Worm (Caenorhabditis elegans) whole organism, L2 larva: ENCODE measurements around the gene clec-62.

Source experiments
- F13H6.1 ChIP-seq: sonication (generic microtip); optimal IDR thresholded peaks from 2 replicates; lab custom pipeline; 2016; ENCODE audit warnings: missing genetic modification characterization, missing compliant biosample characterization
- Y55F3AM.14 ChIP-seq: fragments of 200-800 bp; sonication (Bioruptor generic); optimal IDR thresholded peaks from 2 replicates; lab custom pipeline; 2018; ENCODE audit warnings: mild to moderate bottlenecking, missing genetic modification characterization, missing compliant biosample characterization
- ZK546.5 ChIP-seq: sonication (generic microtip); optimal IDR thresholded peaks from 2 replicates; lab custom pipeline; 2017; ENCODE audit warnings: missing biosample characterization, missing genetic modification characterization
- alr-1 ChIP-seq: fragments of 150-350 bp; optimal IDR thresholded peaks from 2 replicates; lab custom pipeline; 2014; ENCODE audit warnings: missing biosample characterization, missing genetic modification characterization
- blmp-1 ChIP-seq: sonication (generic microtip); optimal IDR thresholded peaks from 2 replicates; lab custom pipeline; 2017; ENCODE audit warnings: missing genetic modification characterization, mild to moderate bottlenecking, missing compliant biosample characterization, antibody characterized with exemption, moderate library complexity; ENCODE audit not compliant: insufficient read depth
- ceh-16 ChIP-seq: fragments of 150-350 bp; optimal IDR thresholded peaks from 2 replicates; lab custom pipeline; 2014; ENCODE audit warnings: missing biosample characterization, missing genetic modification characterization
- ceh-82 ChIP-seq: fragments of 150-350 bp; optimal IDR thresholded peaks from 2 replicates; lab custom pipeline; 2014; ENCODE audit warnings: missing biosample characterization, missing genetic modification characterization
- crh-2 ChIP-seq: sonication (generic microtip); optimal IDR thresholded peaks from 2 replicates; lab custom pipeline; 2017; ENCODE audit warnings: missing biosample characterization, missing genetic modification characterization
- dmd-4 ChIP-seq: sonication (generic microtip); optimal IDR thresholded peaks from 2 replicates; lab custom pipeline; 2017; ENCODE audit warnings: missing biosample characterization, missing genetic modification characterization
- elt-1 ChIP-seq: fragments of 150-350 bp; optimal IDR thresholded peaks from 2 replicates; lab custom pipeline; 2014; ENCODE audit warnings: missing biosample characterization, missing genetic modification characterization
- elt-3 ChIP-seq: sonication (generic microtip); optimal IDR thresholded peaks from 2 replicates; lab custom pipeline; 2017; ENCODE audit warnings: missing biosample characterization, missing genetic modification characterization
- fos-1 ChIP-seq: fragments of 150-350 bp; optimal IDR thresholded peaks from 2 replicates; lab custom pipeline; 2014; ENCODE audit warnings: missing biosample characterization, missing genetic modification characterization
- gmeb-1 ChIP-seq: fragments of 150-350 bp; optimal IDR thresholded peaks from 2 replicates; lab custom pipeline; 2014; ENCODE audit warnings: missing biosample characterization, missing genetic modification characterization
- lsy-2 ChIP-seq, 2 experiments: fragments of 150-350 bp in 1 of 2; sonication (generic microtip) in 1 of 2; optimal IDR thresholded peaks; 2 replicates each; lab custom pipeline; 2014 to 2017; ENCODE audit warnings: missing biosample characterization in 2 of 2, missing genetic modification characterization in 2 of 2
- mab-5 ChIP-seq: fragments of 150-350 bp; optimal IDR thresholded peaks from 2 replicates; lab custom pipeline; 2014; ENCODE audit warnings: missing biosample characterization, missing genetic modification characterization
- mbf-1 ChIP-seq: sonication (generic microtip); optimal IDR thresholded peaks from 2 replicates; lab custom pipeline; 2017; ENCODE audit warnings: missing biosample characterization, missing genetic modification characterization
- nhr-10 ChIP-seq: sonication (generic microtip); optimal IDR thresholded peaks from 2 replicates; lab custom pipeline; 2017; ENCODE audit warnings: missing biosample characterization, missing genetic modification characterization
- nhr-11 ChIP-seq: fragments of 150-350 bp; optimal IDR thresholded peaks from 2 replicates; lab custom pipeline; 2014; ENCODE audit warnings: missing biosample characterization, missing genetic modification characterization
- nhr-12 ChIP-seq: fragments of 150-350 bp; optimal IDR thresholded peaks from 2 replicates; lab custom pipeline; 2014; ENCODE audit warnings: missing biosample characterization, missing genetic modification characterization
- nhr-129 ChIP-seq: fragments of 150-350 bp; optimal IDR thresholded peaks from 2 replicates; lab custom pipeline; 2014; ENCODE audit warnings: missing biosample characterization, missing genetic modification characterization
- nhr-21 ChIP-seq: fragments of 150-350 bp; optimal IDR thresholded peaks from 2 replicates; lab custom pipeline; 2014; ENCODE audit warnings: missing biosample characterization, missing genetic modification characterization
- nhr-23 ChIP-seq: fragments of 150-350 bp; optimal IDR thresholded peaks from 2 replicates; lab custom pipeline; 2014; ENCODE audit warnings: missing biosample characterization, missing genetic modification reagents, missing genetic modification characterization
- nhr-237 ChIP-seq: fragments of 150-350 bp; optimal IDR thresholded peaks from 2 replicates; lab custom pipeline; 2014; ENCODE audit warnings: missing biosample characterization, missing genetic modification characterization
- nhr-25 ChIP-seq: fragments of 150-350 bp; sonication (generic microtip); optimal IDR thresholded peaks from 3 replicates; lab custom pipeline; 2014; ENCODE audit warnings: missing biosample characterization, missing genetic modification characterization
- nhr-6 ChIP-seq: fragments of 150-350 bp; optimal IDR thresholded peaks from 2 replicates; lab custom pipeline; 2014; ENCODE audit warnings: missing biosample characterization, missing genetic modification characterization
- skn-1 ChIP-seq: sonication (generic microtip); optimal IDR thresholded peaks from 2 replicates; lab custom pipeline; 2017; ENCODE audit warnings: missing biosample characterization, missing genetic modification characterization
- sma-3 ChIP-seq: sonication (generic microtip); optimal IDR thresholded peaks from 2 replicates; lab custom pipeline; 2016; ENCODE audit warnings: missing genetic modification reagents, missing genetic modification characterization, missing compliant biosample characterization
- sma-9 ChIP-seq, 2 experiments: fragments of 150-350 bp in 1 of 2; sonication (generic microtip) in 1 of 2; optimal IDR thresholded peaks; 2 replicates each; lab custom pipeline; 2014 to 2016; ENCODE audit warnings: missing genetic modification characterization in 2 of 2, mild to moderate bottlenecking in 1 of 2, missing biosample characterization in 1 of 2, missing compliant biosample characterization in 1 of 2, missing genetic modification reagents in 1 of 2, moderate library complexity in 1 of 2
- snpc-4 ChIP-seq: fragments of 150-350 bp; optimal IDR thresholded peaks from 2 replicates; lab custom pipeline; 2014; ENCODE audit warnings: missing biosample characterization, missing genetic modification characterization
- unc-55 ChIP-seq: fragments of 150-350 bp; sonication (generic microtip); optimal IDR thresholded peaks from 3 replicates; lab custom pipeline; 2014; ENCODE audit warnings: missing biosample characterization, missing genetic modification reagents, missing genetic modification characterization
- unc-62 ChIP-seq: fragments of 150-350 bp; optimal IDR thresholded peaks from 2 replicates; lab custom pipeline; 2014; ENCODE audit warnings: missing biosample characterization, missing genetic modification reagents, missing genetic modification characterization
- zag-1 ChIP-seq: fragments of 150-350 bp; optimal IDR thresholded peaks from 2 replicates; lab custom pipeline; 2014; ENCODE audit warnings: missing biosample characterization, missing genetic modification characterization
- ztf-1 ChIP-seq: fragments of 200-800 bp; sonication (Bioruptor generic); conservative IDR thresholded peaks from 2 replicates; pipeline ENCODE4 v1.3.6; 2022; ENCODE audit warnings: missing genetic modification characterization, missing compliant biosample characterization
- ztf-11 ChIP-seq: sonication (generic microtip); optimal IDR thresholded peaks from 2 replicates; lab custom pipeline; 2017; ENCODE audit warnings: missing biosample characterization, missing genetic modification characterization
- ztf-4 ChIP-seq: fragments of 150-350 bp; optimal IDR thresholded peaks from 2 replicates; lab custom pipeline; 2014; ENCODE audit warnings: missing biosample characterization, missing genetic modification characterization

Gene clec-62

ce11 chrII:12897942-12898341, 3.0 kb upstream of the clec-62 start, which contains the start of gene clec-64:
Gene clec-64, plus strand, starts transcription at chrII:12898242.
- TF ChIP-seq crh-2 (no peak), fos-1 (tag; lab: Kevin White, UChicago) (peak; percentile 32)

ce11 chrII:12897361-12897760, 2.4 kb upstream of the clec-62 start:
- no peak for TF ChIP-seq mbf-1
- no peak for TF ChIP-seq Y55F3AM.14 (GFP tag; lab: Kevin White, UChicago)
- no peak for TF ChIP-seq snpc-4 (tag; lab: Kevin White, UChicago)
- TF ChIP-seq mab-5 (tag; lab: Kevin White, UChicago) = no peak
- TF ChIP-seq nhr-11 = no peak
- no peak for TF ChIP-seq gmeb-1 (tag; lab: Kevin White, UChicago)
- TF ChIP-seq ztf-1 (GFP tag; lab: Robert Waterston, UW) = no peak
- TF ChIP-seq ztf-4 (tag; lab: Kevin White, UChicago) = no peak
- no peak for TF ChIP-seq skn-1 (tag; lab: Kevin White, UChicago)

- TF ChIP-seq elt-3 (tag; lab: Kevin White, UChicago) (no peak), nhr-10 (tag; lab: Kevin White, UChicago) (no peak), sma-9 (GFP tag; optimal IDR thresholded peaks at IDR 0.05; lab: Kevin White, UChicago) (no peak), sma-9 (tag; optimal IDR thresholded peaks at IDR 0.05; lab: Kevin White, UChicago) (no peak), gmeb-1 (tag; lab: Kevin White, UChicago) (no peak), nhr-23 (no peak), ceh-16 (tag; lab: Kevin White, UChicago) (no peak), nhr-25 (no peak), nhr-12 (no peak), ZK546.5 (no peak), dmd-4 (no peak), ztf-11 (tag; lab: Kevin White, UChicago) (no peak)
Measured at ce11 chrII:12896666-12897065, 1.7 kb upstream of the clec-62 start.

- peak; percentile 77 for TF ChIP-seq fos-1 (tag; lab: Kevin White, UChicago)
- TF ChIP-seq zag-1 (tag; lab: Kevin White, UChicago) = no peak
- TF ChIP-seq elt-1 = no peak
Measured at ce11 chrII:12892407-12892806, 2.5 kb downstream of the clec-62 start.

- TF ChIP-seq nhr-6 (tag; lab: Kevin White, UChicago) (no peak), ceh-82 (tag; lab: Kevin White, UChicago) (no peak), mbf-1 (no peak), unc-55 (GFP tag; lab: Kevin White, UChicago) (no peak), ztf-11 (tag; lab: Kevin White, UChicago) (no peak), nhr-21 (tag; lab: Kevin White, UChicago) (no peak), ZK546.5 (no peak), nhr-237 (no peak), nhr-10 (tag; lab: Kevin White, UChicago) (no peak), nhr-25 (no peak), blmp-1 (tag; lab: Kevin White, UChicago) (no peak), gmeb-1 (tag; lab: Kevin White, UChicago) (no peak), nhr-23 (no peak), sma-9 (GFP tag; optimal IDR thresholded peaks at IDR 0.05; lab: Kevin White, UChicago) (no peak), sma-9 (tag; optimal IDR thresholded peaks at IDR 0.05; lab: Kevin White, UChicago) (no peak)
Measured at ce11 chrII:12888471-12888870, 6.5 kb downstream of the clec-62 start, which contains the start of gene F35C5.3. Gene F35C5.3, plus strand, starts transcription at chrII:12888771.

ce11 chrII:12884972-12885371, 10.0 kb downstream of the clec-62 start, which contains the start of gene sra-14:
Gene sra-14, plus strand, starts transcription at chrII:12885272.
- TF ChIP-seq sma-3 (GFP tag; lab: Kevin White, UChicago) = no peak
- TF ChIP-seq mab-5 (tag; lab: Kevin White, UChicago) = no peak
- TF ChIP-seq nhr-10 (tag; lab: Kevin White, UChicago) = no peak
- no peak for TF ChIP-seq F13H6.1
- no peak for TF ChIP-seq blmp-1 (tag; lab: Kevin White, UChicago)
- TF ChIP-seq fos-1 (tag; lab: Kevin White, UChicago) = no peak
- no peak for TF ChIP-seq alr-1
- no peak for TF ChIP-seq lsy-2 (tag; optimal IDR thresholded peaks at IDR 0.05; lab: Kevin White, UChicago)
- TF ChIP-seq nhr-237 = no peak
- no peak for TF ChIP-seq unc-62 (GFP tag; lab: Kevin White, UChicago)
- TF ChIP-seq nhr-129 (tag; lab: Kevin White, UChicago) = no peak
- no peak for TF ChIP-seq elt-1
